Fruit fly (Drosophila melanogaster) whole organism, embryonic: Measurements from ENCODE around the gene udt.

Experiments
- Antp ChIP-seq: fragments of 200-800 bp; sonication (Bioruptor generic); optimal IDR thresholded peaks from 3 replicates; lab custom pipeline; 2016; ENCODE audit warnings: missing biosample characterization, missing genetic modification characterization
- Atf3 ChIP-seq: fragments of 200-800 bp; sonication (Bioruptor generic); optimal IDR thresholded peaks from 3 replicates; lab custom pipeline; 2016; ENCODE audit warnings: missing biosample characterization, missing genetic modification characterization
- Awh ChIP-seq: fragments of 200-800 bp; sonication (Bioruptor generic); IDR thresholded peaks from 2 replicates; pipeline ENCODE4, ENCODE4 v1.3.6; 2022; ENCODE audit warnings: missing biosample characterization, missing genetic modification characterization
- BtbVII ChIP-seq: fragments of 200-800 bp; sonication (Bioruptor generic); optimal IDR thresholded peaks from 3 replicates; lab custom pipeline; 2017; ENCODE audit warnings: missing biosample characterization, mild to moderate bottlenecking, missing genetic modification characterization
- CG10366 ChIP-seq: fragments of 200-800 bp; sonication (Bioruptor generic); IDR thresholded peaks from 2 replicates; pipeline ENCODE4 v1.3.6; 2022; ENCODE audit warnings: missing biosample characterization, missing genetic modification characterization
- CG10462 ChIP-seq: fragments of 200-800 bp; sonication (Bioruptor generic); optimal IDR thresholded peaks from 2 replicates; lab custom pipeline; 2016; ENCODE audit warnings: missing biosample characterization, missing genetic modification characterization
- CG10959 ChIP-seq: fragments of 200-800 bp; sonication (Bioruptor generic); IDR thresholded peaks from 2 replicates; pipeline ENCODE4 v1.3.6; 2022; ENCODE audit warnings: missing biosample characterization, missing genetic modification characterization
- CG11696 ChIP-seq: fragments of 200-800 bp; sonication (Bioruptor generic); IDR thresholded peaks from 2 replicates; pipeline ENCODE4 v1.3.6; 2022; ENCODE audit warnings: missing biosample characterization, missing genetic modification characterization
- CG11723 ChIP-seq: fragments of 200-800 bp; sonication (Bioruptor generic); optimal IDR thresholded peaks from 2 replicates; lab custom pipeline; 2017; ENCODE audit warnings: missing biosample characterization, mild to moderate bottlenecking, missing genetic modification characterization
- CG13287 ChIP-seq: fragments of 200-800 bp; sonication (Bioruptor generic); IDR thresholded peaks from 2 replicates; pipeline ENCODE4 v1.3.6; 2022; ENCODE audit warnings: missing biosample characterization, missing genetic modification characterization; ENCODE audit not compliant: partially characterized antibody
- CG15011 ChIP-seq: fragments of 200-800 bp; sonication (Bioruptor generic); optimal IDR thresholded peaks from 3 replicates; lab custom pipeline; 2018; ENCODE audit warnings: missing biosample characterization, mild to moderate bottlenecking, missing genetic modification characterization
- CG1529 ChIP-seq: fragments of 200-800 bp; sonication (Bioruptor generic); optimal IDR thresholded peaks from 3 replicates; lab custom pipeline; 2018; ENCODE audit warnings: missing biosample characterization, missing genetic modification characterization
- CG2120 ChIP-seq: fragments of 200-800 bp; sonication (Bioruptor generic); optimal IDR thresholded peaks from 3 replicates; lab custom pipeline; 2016; ENCODE audit warnings: missing biosample characterization, missing genetic modification characterization
- CG32532 ChIP-seq: fragments of 200-800 bp; sonication (Bioruptor generic); IDR thresholded peaks from 2 replicates; pipeline ENCODE4 v1.3.6; 2022; ENCODE audit warnings: missing biosample characterization, missing genetic modification characterization
- CG34422 ChIP-seq: fragments of 200-800 bp; sonication (Bioruptor generic); IDR thresholded peaks from 3 replicates; pipeline ENCODE4 v1.3.6; 2022; ENCODE audit warnings: missing biosample characterization, missing genetic modification characterization
- CG4820 ChIP-seq: fragments of 200-800 bp; sonication (Bioruptor generic); optimal IDR thresholded peaks from 3 replicates; lab custom pipeline; 2016; ENCODE audit warnings: missing biosample characterization, missing genetic modification characterization
- CG6854 ChIP-seq: fragments of 200-800 bp; sonication (Bioruptor generic); optimal IDR thresholded peaks from 3 replicates; lab custom pipeline; 2017; ENCODE audit warnings: missing biosample characterization, mild to moderate bottlenecking, missing genetic modification characterization
- CG7987 ChIP-seq: fragments of 200-800 bp; sonication (Bioruptor generic); optimal IDR thresholded peaks from 2 replicates; lab custom pipeline; 2018; ENCODE audit warnings: missing biosample characterization, mild to moderate bottlenecking, missing genetic modification characterization, moderate library complexity
- CG8924 ChIP-seq: fragments of 200-800 bp; optimal IDR thresholded peaks from 3 replicates; lab custom pipeline; 2019; ENCODE audit warnings: missing biosample characterization, mild to moderate bottlenecking, missing genetic modification characterization, moderate library complexity
- CG8944 ChIP-seq: fragments of 200-800 bp; sonication (Bioruptor generic); optimal IDR thresholded peaks from 3 replicates; lab custom pipeline; 2016; ENCODE audit warnings: missing biosample characterization, missing genetic modification characterization
- CG9876 ChIP-seq: fragments of 200-800 bp; sonication (Bioruptor generic); optimal IDR thresholded peaks from 2 replicates; lab custom pipeline; 2016; ENCODE audit warnings: missing biosample characterization, missing genetic modification characterization
- CrebB ChIP-seq: fragments of 200-800 bp; sonication (Bioruptor generic); optimal IDR thresholded peaks from 3 replicates; lab custom pipeline; 2018; ENCODE audit warnings: missing biosample characterization, mild to moderate bottlenecking, missing genetic modification characterization
- D19A ChIP-seq: fragments of 200-800 bp; optimal IDR thresholded peaks from 3 replicates; lab custom pipeline; 2019; ENCODE audit warnings: missing biosample characterization, mild to moderate bottlenecking, missing genetic modification characterization, moderate library complexity
- Dek ChIP-seq: fragments of 200-800 bp; sonication (Bioruptor generic); optimal IDR thresholded peaks from 3 replicates; lab custom pipeline; 2019; ENCODE audit warnings: missing biosample characterization, mild to moderate bottlenecking, missing genetic modification characterization, moderate library complexity
- Doc2 ChIP-seq: fragments of 200-800 bp; sonication (Bioruptor generic); IDR thresholded peaks from 2 replicates; pipeline ENCODE4 v1.3.6; 2022; ENCODE audit warnings: missing biosample characterization, missing genetic modification characterization
- Fer1 ChIP-seq: fragments of 200-800 bp; sonication (Bioruptor generic); optimal IDR thresholded peaks from 2 replicates; lab custom pipeline; 2017; ENCODE audit warnings: missing biosample characterization, mild to moderate bottlenecking, missing genetic modification characterization
- HmgZ ChIP-seq: fragments of 200-800 bp; sonication (Bioruptor generic); optimal IDR thresholded peaks from 2 replicates; lab custom pipeline; 2018; ENCODE audit warnings: missing biosample characterization, mild to moderate bottlenecking, missing genetic modification characterization
- Mad ChIP-seq: fragments of 200-800 bp; sonication (Bioruptor generic); optimal IDR thresholded peaks from 2 replicates; lab custom pipeline; 2016; ENCODE audit warnings: missing biosample characterization, missing genetic modification characterization
- Med ChIP-seq: fragments of 200-800 bp; sonication (Bioruptor generic); peaks from one replicate; lab custom pipeline; 2016; ENCODE audit warnings: missing biosample characterization, missing genetic modification characterization, mild to moderate bottlenecking, inconsistent platforms, moderate library complexity
- Myb ChIP-seq: fragments of 200-800 bp; sonication (Bioruptor generic); optimal IDR thresholded peaks from 2 replicates; lab custom pipeline; 2016; ENCODE audit warnings: missing biosample characterization, missing genetic modification characterization
- Poxn ChIP-seq: fragments of 200-800 bp; sonication (Bioruptor generic); IDR thresholded peaks from 2 replicates; pipeline ENCODE4 v1.3.6; 2022; ENCODE audit warnings: missing biosample characterization, missing genetic modification characterization
- Ptx1 ChIP-seq: fragments of 200-800 bp; sonication (Bioruptor generic); IDR thresholded peaks from 2 replicates; pipeline ENCODE4 v1.3.6; 2022; ENCODE audit warnings: missing biosample characterization, missing genetic modification characterization
- Rfx ChIP-seq: fragments of 200-800 bp; sonication (Bioruptor generic); IDR thresholded peaks from 2 replicates; pipeline ENCODE4 v1.3.6; 2022; ENCODE audit warnings: missing biosample characterization, missing genetic modification characterization
- Sry-β ChIP-seq: fragments of 200-800 bp; sonication (Bioruptor generic); optimal IDR thresholded peaks from 2 replicates; lab custom pipeline; 2018; ENCODE audit warnings: missing biosample characterization, mild to moderate bottlenecking, missing genetic modification characterization, moderate library complexity
- abd-A ChIP-seq: fragments of 200-800 bp; sonication (Bioruptor generic); optimal IDR thresholded peaks from 3 replicates; lab custom pipeline; 2019; ENCODE audit warnings: missing biosample characterization, mild to moderate bottlenecking, missing genetic modification characterization, moderate library complexity
- ase ChIP-seq: fragments of 200-800 bp; sonication (Bioruptor generic); IDR thresholded peaks from 3 replicates; pipeline ENCODE4 v1.3.6; 2022; ENCODE audit warnings: missing biosample characterization, missing genetic modification characterization
- az2 ChIP-seq: fragments of 200-800 bp; sonication (Bioruptor generic); optimal IDR thresholded peaks from 3 replicates; lab custom pipeline; 2016; ENCODE audit warnings: missing biosample characterization, missing genetic modification characterization
- bigmax ChIP-seq: fragments of 200-800 bp; sonication (Bioruptor generic); optimal IDR thresholded peaks from 2 replicates; lab custom pipeline; 2018; ENCODE audit warnings: missing biosample characterization, mild to moderate bottlenecking, missing genetic modification characterization
- ems ChIP-seq: fragments of 200-800 bp; sonication (Bioruptor generic); optimal IDR thresholded peaks from 3 replicates; lab custom pipeline; 2016; ENCODE audit warnings: missing biosample characterization, missing genetic modification characterization
- eyg ChIP-seq: fragments of 200-800 bp; sonication (Bioruptor generic); optimal IDR thresholded peaks from 3 replicates; lab custom pipeline; 2016; ENCODE audit warnings: missing biosample characterization, missing genetic modification characterization
- ftz-f1 ChIP-seq: fragments of 200-800 bp; sonication (Bioruptor generic); optimal IDR thresholded peaks from 2 replicates; lab custom pipeline; 2016; ENCODE audit warnings: missing biosample characterization, missing genetic modification characterization
- gce ChIP-seq: fragments of 200-800 bp; sonication (Bioruptor generic); IDR thresholded peaks from 3 replicates; pipeline ENCODE4 v1.3.6; 2022; ENCODE audit warnings: missing biosample characterization, missing genetic modification characterization
- hb ChIP-seq: fragments of 200-800 bp; sonication (Bioruptor generic); IDR thresholded peaks from 3 replicates; pipeline ENCODE4 v1.3.6; 2022; ENCODE audit warnings: missing biosample characterization, missing genetic modification characterization; ENCODE audit not compliant: partially characterized antibody
- hkb ChIP-seq, 2 experiments: fragments of 200-800 bp in 1 of 2; fragments of >200 bp in 1 of 2; sonication (Bioruptor generic) in 1 of 2; IDR thresholded peaks in 1 of 2; optimal IDR thresholded peaks in 1 of 2; 2 replicates each; pipeline versions ENCODE4 v1.3.6 to Lab custom; 2017 to 2022; ENCODE audit warnings: missing biosample characterization in 1 of 2, missing genetic modification characterization in 1 of 2
- luna ChIP-seq: fragments of 200-800 bp; sonication (Bioruptor generic); optimal IDR thresholded peaks from 2 replicates; lab custom pipeline; 2016; ENCODE audit warnings: missing biosample characterization, missing genetic modification characterization
- mirr ChIP-seq: fragments of 200-800 bp; sonication (Bioruptor generic); optimal IDR thresholded peaks from 3 replicates; lab custom pipeline; 2018; ENCODE audit warnings: missing biosample characterization, mild to moderate bottlenecking, missing genetic modification characterization
- nau ChIP-seq: fragments of 200-800 bp; sonication (Bioruptor generic); optimal IDR thresholded peaks from 3 replicates; lab custom pipeline; 2017; ENCODE audit warnings: missing biosample characterization, mild to moderate bottlenecking, missing genetic modification characterization, missing genetic modification reagents
- pnt ChIP-seq: fragments of 200-800 bp; sonication (Bioruptor generic); optimal IDR thresholded peaks from 3 replicates; lab custom pipeline; 2016; ENCODE audit warnings: missing biosample characterization, missing genetic modification characterization
- sim ChIP-seq: fragments of 200-800 bp; sonication (Bioruptor generic); IDR thresholded peaks from 2 replicates; pipeline ENCODE4 v1.3.6; 2022; ENCODE audit warnings: missing biosample characterization, missing genetic modification characterization
- sqz ChIP-seq: fragments of 200-800 bp; sonication (Bioruptor generic); optimal IDR thresholded peaks from 3 replicates; lab custom pipeline; 2018; ENCODE audit warnings: missing biosample characterization, mild to moderate bottlenecking, missing genetic modification characterization
- tna ChIP-seq: fragments of 200-800 bp; sonication (Bioruptor generic); IDR thresholded peaks from 2 replicates; pipeline ENCODE4 v1.3.6; 2022; ENCODE audit warnings: missing biosample characterization, missing genetic modification characterization; ENCODE audit not compliant: partially characterized antibody

Gene udt

DNA sequence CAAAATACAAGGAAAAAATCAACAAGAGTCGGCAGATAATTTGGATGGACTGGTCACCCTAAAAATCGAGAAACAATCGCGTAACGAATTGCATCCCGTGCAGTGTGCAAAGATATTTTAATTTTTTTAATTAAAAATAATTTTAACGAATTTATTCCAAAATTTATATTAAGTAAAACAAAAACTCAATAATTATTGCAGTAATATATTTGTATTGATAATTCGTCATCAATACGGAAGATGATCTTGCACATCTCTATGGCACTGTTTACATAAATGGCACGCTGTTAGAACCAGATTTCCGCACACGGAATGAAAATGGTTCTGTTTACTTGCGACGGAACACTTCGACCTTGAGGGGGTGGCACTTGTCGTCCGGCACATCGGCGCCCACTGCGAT lies 9.7 kb upstream of the udt start, which contains the start of gene tst (continued):
- TF ChIP-seq BtbVII (GFP tag; lab: Kevin White, UChicago) (peak; percentile 78), Mad (peak; percentile 45), tna (no peak), Rfx (peak; percentile 98), Poxn (GFP tag; lab: Robert Waterston, UW) (peak; percentile 80), sqz (GFP tag; lab: Kevin White, UChicago) (no peak), D19A (tag; lab: Kevin White, UChicago) (peak; percentile 85), CG10366 (peak; percentile 96), CG9876 (no peak), pnt (GFP tag; lab: Kevin White, UChicago) (peak; percentile 53), Fer1 (GFP tag; lab: Kevin White, UChicago) (peak; percentile 89), abd-A (tag; lab: Kevin White, UChicago) (no peak), nau (no peak), CG34422 (peak; percentile 98), Med (GFP tag; lab: Kevin White, UChicago) (peak; percentile 91), mirr (peak; percentile 21), Awh (GFP tag; lab: Robert Waterston, UW) (peak; percentile 91), Doc2 (GFP tag; lab: Robert Waterston, UW) (peak; percentile 92), CG10462 (GFP tag; lab: Kevin White, UChicago) (peak; percentile 61), CG1529 (GFP tag; lab: Kevin White, UChicago) (peak; percentile 69), Sry-β (GFP tag; lab: Kevin White, UChicago) (peak; percentile 59), ems (GFP tag; lab: Kevin White, UChicago) (no peak), ftz-f1 (GFP tag; lab: Kevin White, UChicago) (no peak), CG15011 (GFP tag; lab: Kevin White, UChicago) (peak; percentile 76), hb (GFP tag; lab: Robert Waterston, UW) (no peak), CG8944 (peak; percentile 34), gce (peak; percentile 92), CG6854 (GFP tag; lab: Kevin White, UChicago) (no peak), bigmax (GFP tag; lab: Kevin White, UChicago) (no peak), CG13287 (GFP tag; lab: Robert Waterston, UW) (peak; percentile 69), CG2120 (GFP tag; lab: Kevin White, UChicago) (peak; percentile 85), ase (peak; percentile 96), CG11723 (GFP tag; lab: Kevin White, UChicago) (peak; percentile 77), CG7987 (GFP tag; lab: Kevin White, UChicago) (peak; percentile 75), CG4820 (peak; percentile 82), sim (GFP tag; lab: Robert Waterston, UW) (peak; percentile 88; the same call in 1 of the 2 replicates), Antp (peak; percentile 25), Atf3 (GFP tag; lab: Kevin White, UChicago) (no peak), hkb (optimal IDR thresholded peaks at IDR 0.05; lab: Kevin White, UChicago) (no peak), hkb (GFP tag; IDR thresholded peaks at IDR 0.05; lab: Robert Waterston, UW) (peak; percentile 93), az2 (peak; percentile 92), eyg (GFP tag; lab: Kevin White, UChicago) (no peak), Myb (GFP tag; lab: Kevin White, UChicago) (peak; percentile 2), CG32532 (GFP tag; lab: Robert Waterston, UW) (peak; percentile 98), HmgZ (tag; lab: Kevin White, UChicago) (peak; percentile 88), luna (no peak), CrebB (tag; lab: Kevin White, UChicago) (peak; percentile 68), CG8924 (tag; lab: Kevin White, UChicago) (peak; percentile 93), Ptx1 (GFP tag; lab: Robert Waterston, UW) (peak; percentile 99), CG11696 (GFP tag; lab: Robert Waterston, UW) (peak; percentile 83), Dek (peak; percentile 90), CG10959 (GFP tag; lab: Robert Waterston, UW) (peak; percentile 95)
